Worm (Caenorhabditis elegans) whole organism, L4 larva: Measurements from ENCODE around the gene Y39A1A.21.

ENCODE experiments used
- F10B5.3 ChIP-seq: sonication (generic microtip); optimal IDR thresholded peaks from 2 replicates; lab custom pipeline; 2016; ENCODE audit warnings: mild to moderate bottlenecking, missing genetic modification characterization, missing compliant biosample characterization
- F37D6.2 ChIP-seq: sonication (generic microtip); optimal IDR thresholded peaks from 2 replicates; lab custom pipeline; 2016; ENCODE audit warnings: mild to moderate bottlenecking, missing genetic modification characterization, missing compliant biosample characterization
- R02D3.7 ChIP-seq: fragments of 150-350 bp; sonication (generic microtip); optimal IDR thresholded peaks from 3 replicates; lab custom pipeline; 2014; ENCODE audit warnings: missing biosample characterization, missing genetic modification characterization
- Y105C5A.15 ChIP-seq: fragments of 200-800 bp; sonication (Bioruptor generic); IDR thresholded peaks from 2 replicates; pipeline ENCODE4 v1.3.6; 2022; ENCODE audit warnings: missing genetic modification characterization, missing compliant biosample characterization
- Y48G9A.11 ChIP-seq: fragments of 200-800 bp; sonication (Bioruptor generic); IDR thresholded peaks from 2 replicates; pipeline ENCODE4 v1.3.6; 2022; ENCODE audit warnings: missing genetic modification reagents, missing genetic modification characterization, missing compliant biosample characterization
- Y75B8A.6 ChIP-seq: fragments of 200-800 bp; sonication (Bioruptor generic); IDR thresholded peaks from 2 replicates; pipeline ENCODE4 v1.3.6; 2022; ENCODE audit warnings: missing genetic modification reagents, missing genetic modification characterization, missing compliant biosample characterization
- ZK337.2 ChIP-seq: fragments of 200-800 bp; sonication (Bioruptor generic); IDR thresholded peaks from 2 replicates; pipeline ENCODE4 v1.3.6; 2022; ENCODE audit warnings: missing genetic modification reagents, missing genetic modification characterization, missing compliant biosample characterization
- aly-2 ChIP-seq: sonication (generic microtip); optimal IDR thresholded peaks from 2 replicates; lab custom pipeline; 2018; ENCODE audit warnings: missing biosample characterization, missing genetic modification characterization
- arid-1 ChIP-seq: fragments of 200-800 bp; sonication (Bioruptor generic); conservative IDR thresholded peaks from 2 replicates; pipeline ENCODE4 v1.3.6; 2022; ENCODE audit warnings: missing genetic modification reagents, missing genetic modification characterization, missing compliant biosample characterization
- attf-4 ChIP-seq: sonication (generic microtip); optimal IDR thresholded peaks from 3 replicates; lab custom pipeline; 2017; ENCODE audit warnings: missing biosample characterization, missing genetic modification characterization
- ceh-28 ChIP-seq: fragments of 150-350 bp; optimal IDR thresholded peaks from 2 replicates; lab custom pipeline; 2014; ENCODE audit warnings: missing biosample characterization, missing genetic modification reagents, missing genetic modification characterization
- ceh-32 ChIP-seq: sonication (generic microtip); optimal IDR thresholded peaks from 2 replicates; lab custom pipeline; 2016; ENCODE audit warnings: mild to moderate bottlenecking, missing genetic modification characterization, missing compliant biosample characterization; ENCODE audit not compliant: poor library complexity
- ceh-44 ChIP-seq: fragments of 200-800 bp; sonication (Bioruptor generic); IDR thresholded peaks from 2 replicates; pipeline ENCODE4 v1.3.6; 2022; ENCODE audit warnings: missing genetic modification reagents, missing genetic modification characterization, missing compliant biosample characterization
- ceh-82 ChIP-seq: sonication (generic microtip); optimal IDR thresholded peaks from 2 replicates; lab custom pipeline; 2017; ENCODE audit warnings: missing biosample characterization, missing genetic modification characterization
- ctbp-1 ChIP-seq: fragments of 200-800 bp; sonication (Bioruptor generic); IDR thresholded peaks from 2 replicates; pipeline ENCODE4 v1.3.6; 2022; ENCODE audit warnings: missing genetic modification reagents, missing genetic modification characterization, missing compliant biosample characterization
- daf-12 ChIP-seq: fragments of 150-350 bp; optimal IDR thresholded peaks from 2 replicates; lab custom pipeline; 2014; ENCODE audit warnings: missing biosample characterization, missing genetic modification reagents, missing genetic modification characterization
- daf-19 ChIP-seq: fragments of 200-800 bp; sonication (Bioruptor generic); conservative IDR thresholded peaks from 2 replicates; pipeline ENCODE4 v1.3.6; 2022; ENCODE audit warnings: missing genetic modification characterization, missing compliant biosample characterization
- dmd-8 ChIP-seq: fragments of 200-800 bp; sonication (Bioruptor generic); IDR thresholded peaks from 2 replicates; pipeline ENCODE4 v1.3.6; 2022; ENCODE audit warnings: missing genetic modification characterization, missing compliant biosample characterization
- dmd-9 ChIP-seq: fragments of 200-800 bp; sonication (Bioruptor generic); IDR thresholded peaks from 2 replicates; pipeline ENCODE4 v1.3.6; 2022; ENCODE audit warnings: missing genetic modification reagents, missing genetic modification characterization, missing compliant biosample characterization
- dve-1 ChIP-seq: sonication (generic microtip); optimal IDR thresholded peaks from 2 replicates; lab custom pipeline; 2017; ENCODE audit warnings: antibody characterized with exemption, mild to moderate bottlenecking, missing genetic modification characterization, missing compliant biosample characterization; ENCODE audit not compliant: insufficient read depth
- egl-27 ChIP-seq: sonication (generic microtip); optimal IDR thresholded peaks from 3 replicates; lab custom pipeline; 2017; ENCODE audit warnings: missing biosample characterization, missing genetic modification reagents, missing genetic modification characterization
- fkh-10 ChIP-seq: fragments of 150-350 bp; optimal IDR thresholded peaks from 2 replicates; lab custom pipeline; 2014; ENCODE audit warnings: missing biosample characterization, missing genetic modification reagents, missing genetic modification characterization
- fos-1 ChIP-seq: fragments of 150-350 bp; optimal IDR thresholded peaks from 2 replicates; lab custom pipeline; 2014; ENCODE audit warnings: missing biosample characterization, missing genetic modification characterization
- hlh-11 ChIP-seq: fragments of 200-800 bp; sonication (Bioruptor generic); optimal IDR thresholded peaks from 2 replicates; lab custom pipeline; 2018; ENCODE audit warnings: mild to moderate bottlenecking, missing genetic modification characterization, missing compliant biosample characterization
- hmg-1.1 ChIP-seq: fragments of 200-800 bp; sonication (Bioruptor generic); IDR thresholded peaks from 2 replicates; pipeline ENCODE4 v1.3.6; 2022; ENCODE audit warnings: missing genetic modification reagents, missing genetic modification characterization, missing compliant biosample characterization
- lim-7 ChIP-seq: fragments of 200-800 bp; sonication (Bioruptor generic); IDR thresholded peaks from 2 replicates; pipeline ENCODE4 v1.3.6; 2022; ENCODE audit warnings: missing genetic modification characterization, missing compliant biosample characterization
- lin-29 ChIP-seq: fragments of 200-800 bp; sonication (Bioruptor generic); IDR thresholded peaks from 2 replicates; pipeline ENCODE4 v1.3.6; 2022; ENCODE audit warnings: missing genetic modification reagents, missing genetic modification characterization, missing compliant biosample characterization
- lin-38 ChIP-seq: fragments of 200-800 bp; sonication (Bioruptor generic); IDR thresholded peaks from 2 replicates; pipeline ENCODE4 v1.3.6; 2022; ENCODE audit warnings: missing genetic modification reagents, missing genetic modification characterization, missing compliant biosample characterization
- lin-39 ChIP-seq: fragments of 150-350 bp; optimal IDR thresholded peaks from 2 replicates; lab custom pipeline; 2014; ENCODE audit warnings: missing biosample characterization, missing genetic modification reagents, missing genetic modification characterization
- lir-3 ChIP-seq: sonication (generic microtip); optimal IDR thresholded peaks from 2 replicates; lab custom pipeline; 2016; ENCODE audit warnings: mild to moderate bottlenecking, missing genetic modification characterization, missing compliant biosample characterization
- lsy-2 ChIP-seq, 2 experiments: fragments of 150-350 bp in 1 of 2; sonication (generic microtip) in 1 of 2; optimal IDR thresholded peaks; 2 replicates each; lab custom pipeline; 2014 to 2017; ENCODE audit warnings: missing biosample characterization in 2 of 2, missing genetic modification characterization in 2 of 2
- mdl-1 ChIP-seq, 2 experiments: fragments of 150-350 bp in 1 of 2; sonication (generic microtip) in 1 of 2; optimal IDR thresholded peaks; 2 replicates each; lab custom pipeline; 2014 to 2017; ENCODE audit warnings: missing biosample characterization in 2 of 2, missing genetic modification characterization in 2 of 2
- mep-1 ChIP-seq: fragments of 150-350 bp; sonication (generic microtip); optimal IDR thresholded peaks from 3 replicates; lab custom pipeline; 2014; ENCODE audit warnings: missing biosample characterization, missing genetic modification characterization
- mxl-2 ChIP-seq: fragments of 200-800 bp; sonication (Bioruptor generic); conservative IDR thresholded peaks from 2 replicates; pipeline ENCODE4 v1.3.6; 2022; ENCODE audit warnings: missing genetic modification reagents, missing genetic modification characterization, missing compliant biosample characterization
- mxl-3 ChIP-seq: fragments of 200-800 bp; sonication (Bioruptor generic); optimal IDR thresholded peaks from 2 replicates; lab custom pipeline; 2018; ENCODE audit warnings: mild to moderate bottlenecking, missing genetic modification characterization, missing compliant biosample characterization
- nhr-25 ChIP-seq: sonication (generic microtip); optimal IDR thresholded peaks from 2 replicates; lab custom pipeline; 2017; ENCODE audit warnings: missing genetic modification characterization, mild to moderate bottlenecking, missing compliant biosample characterization, antibody characterized with exemption, moderate library complexity, borderline replicate concordance; ENCODE audit not compliant: insufficient read depth
- nhr-42 ChIP-seq: fragments of 200-800 bp; sonication (Bioruptor generic); IDR thresholded peaks from 2 replicates; pipeline ENCODE4 v1.3.6; 2022; ENCODE audit warnings: missing genetic modification characterization, missing compliant biosample characterization
- nhr-6 ChIP-seq: fragments of 150-350 bp; optimal IDR thresholded peaks from 2 replicates; lab custom pipeline; 2014; ENCODE audit warnings: missing biosample characterization, missing genetic modification characterization
- nhr-77 ChIP-seq: fragments of 150-350 bp; optimal IDR thresholded peaks from 2 replicates; lab custom pipeline; 2014; ENCODE audit warnings: missing biosample characterization, missing genetic modification characterization
- pha-4 ChIP-seq, 2 experiments: fragments of 150-350 bp in 1 of 2; fragments of 200-800 bp in 1 of 2; sonication (Bioruptor generic) in 1 of 2; IDR thresholded peaks in 1 of 2; optimal IDR thresholded peaks in 1 of 2; 2 replicates each; pipeline versions ENCODE4 v1.3.6 to Lab custom; 2014 to 2022; ENCODE audit warnings: missing genetic modification characterization in 2 of 2, missing genetic modification reagents in 2 of 2, missing biosample characterization in 1 of 2, missing compliant biosample characterization in 1 of 2
- pqm-1 ChIP-seq: sonication (generic microtip); optimal IDR thresholded peaks from 2 replicates; lab custom pipeline; 2017; ENCODE audit warnings: missing biosample characterization, missing genetic modification characterization
- set-16 ChIP-seq: fragments of 200-800 bp; sonication (Bioruptor generic); IDR thresholded peaks from 2 replicates; pipeline ENCODE4 v1.3.6; 2022; ENCODE audit warnings: missing genetic modification reagents, missing genetic modification characterization, missing compliant biosample characterization
- snpc-1.2 ChIP-seq: fragments of 200-800 bp; sonication (Bioruptor generic); IDR thresholded peaks from 2 replicates; pipeline ENCODE4 v1.3.6; 2022; ENCODE audit warnings: missing genetic modification reagents, missing genetic modification characterization, missing compliant biosample characterization
- snpc-4 ChIP-seq: fragments of 150-350 bp; optimal IDR thresholded peaks from 2 replicates; lab custom pipeline; 2014; ENCODE audit warnings: missing biosample characterization, missing genetic modification characterization
- spr-1 ChIP-seq: sonication (generic microtip); optimal IDR thresholded peaks from 2 replicates; lab custom pipeline; 2016; ENCODE audit warnings: mild to moderate bottlenecking, missing genetic modification characterization, missing compliant biosample characterization
- tra-1 ChIP-seq: fragments of 200-800 bp; sonication (Bioruptor generic); IDR thresholded peaks from 2 replicates; pipeline ENCODE4 v1.3.6; 2022; ENCODE audit warnings: missing genetic modification reagents, missing genetic modification characterization, missing compliant biosample characterization
- unc-39 ChIP-seq: sonication (generic microtip); optimal IDR thresholded peaks from 2 replicates; lab custom pipeline; 2017; ENCODE audit warnings: missing biosample characterization, missing genetic modification characterization
- unc-62 ChIP-seq, 3 experiments: fragments of 150-350 bp in 1 of 3; sonication (generic microtip); optimal IDR thresholded peaks in 2 of 3; peaks in 1 of 3; 1 replicate in 1 of 3; 2 replicates in 2 of 3; lab custom pipeline; 2014 to 2017; ENCODE audit warnings: missing biosample characterization in 3 of 3, missing genetic modification characterization in 3 of 3, missing genetic modification reagents in 3 of 3, missing genotype in 1 of 3
- zip-11 ChIP-seq: fragments of 200-800 bp; sonication (Bioruptor generic); IDR thresholded peaks from 2 replicates; pipeline ENCODE4 v1.3.6; 2022; ENCODE audit warnings: missing genetic modification characterization, missing compliant biosample characterization
- zip-2 ChIP-seq: fragments of 150-350 bp; optimal IDR thresholded peaks from 2 replicates; lab custom pipeline; 2014; ENCODE audit warnings: missing biosample characterization, missing genetic modification characterization
- ztf-11 ChIP-seq: fragments of 150-350 bp; optimal IDR thresholded peaks from 2 replicates; lab custom pipeline; 2014; ENCODE audit warnings: missing biosample characterization, missing genetic modification characterization

Y39A1A.21 gene

DNA sequence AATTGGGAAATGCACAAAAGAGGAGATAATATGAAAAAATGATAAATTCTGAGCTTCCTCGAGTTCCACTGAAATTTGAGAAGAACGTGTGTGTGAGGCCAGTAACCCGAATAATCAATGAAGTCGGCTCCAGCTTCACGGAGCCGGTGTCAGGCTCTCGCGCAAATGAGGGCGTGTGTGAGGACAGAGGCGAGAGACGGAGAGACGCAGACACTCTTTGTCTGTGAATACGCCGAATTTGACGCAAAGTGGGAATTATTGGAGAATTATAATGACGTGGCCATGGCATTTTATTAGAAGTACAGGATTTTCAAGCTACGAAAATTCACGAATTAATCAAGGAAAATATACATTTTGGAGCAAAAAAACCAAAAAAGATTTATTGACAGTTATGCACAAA, 33.1 kb upstream of the Y39A1A.21 start (continued):
- TF ChIP-seq daf-12 (tag; lab: Kevin White, UChicago) (no peak), dve-1 (peak; percentile 60), pha-4 (GFP tag; IDR thresholded peaks at IDR 0.05; lab: Robert Waterston, UW) (no peak), pha-4 (tag; optimal IDR thresholded peaks at IDR 0.05; lab: Kevin White, UChicago) (no peak), ceh-82 (no peak), fos-1 (tag; lab: Kevin White, UChicago) (no peak), lin-38 (GFP tag; lab: Robert Waterston, UW) (peak; percentile 74), arid-1 (0 out of 2 replicates have a peak, but pooled peaks have one; percentile 22), ztf-11 (no peak), F37D6.2 (tag; lab: Kevin White, UChicago) (no peak), dmd-9 (GFP tag; lab: Robert Waterston, UW) (no peak), F10B5.3 (no peak), attf-4 (no peak), ceh-28 (tag; lab: Kevin White, UChicago) (no peak), Y75B8A.6 (GFP tag; lab: Robert Waterston, UW) (no peak), aly-2 (no peak), lin-29 (GFP tag; lab: Robert Waterston, UW) (no peak), mdl-1 (tag; optimal IDR thresholded peaks at IDR 0.05; lab: Kevin White, UChicago) (peak in 1 of 2 experiments; percentile 8), R02D3.7 (tag; lab: Kevin White, UChicago) (no peak), lir-3 (tag; lab: Kevin White, UChicago) (peak; percentile 11), Y48G9A.11 (no peak), hlh-11 (tag; lab: Kevin White, UChicago) (peak; percentile 71), ceh-32 (tag; lab: Kevin White, UChicago) (no peak), egl-27 (no peak), lim-7 (no peak), mep-1 (peak; percentile 58), zip-2 (tag; lab: Kevin White, UChicago) (no peak), set-16 (GFP tag; lab: Robert Waterston, UW) (no peak), lsy-2 (tag; optimal IDR thresholded peaks at IDR 0.05; lab: Kevin White, UChicago) (peak in 1 of 2 experiments; percentile 72), ctbp-1 (0 out of 2 replicates have a peak, but pooled peaks have one; percentile 12), unc-62 (GFP tag; optimal IDR thresholded peaks at IDR 0.05 in 1 of 2; lab: Kevin White, UChicago) (peak in 1 of 2 experiments; percentile 88), unc-62 (tag; optimal IDR thresholded peaks at IDR 0.05; lab: Kevin White, UChicago) (no peak), nhr-25 (tag; lab: Kevin White, UChicago) (no peak), ZK337.2 (GFP tag; lab: Robert Waterston, UW) (no peak), snpc-4 (tag; lab: Kevin White, UChicago) (no peak), nhr-77 (tag; lab: Kevin White, UChicago) (no peak), unc-39 (tag; lab: Kevin White, UChicago) (no peak), hmg-1.1 (0 out of 2 replicates have a peak, but pooled peaks have one; percentile 41), spr-1 (tag; lab: Kevin White, UChicago) (no peak), fkh-10 (GFP tag; lab: Kevin White, UChicago) (no peak), ceh-44 (GFP tag; lab: Robert Waterston, UW) (no peak), nhr-6 (tag; lab: Kevin White, UChicago) (peak; percentile 39), Y105C5A.15 (GFP tag; lab: Robert Waterston, UW) (no peak), mxl-3 (GFP tag; lab: Kevin White, UChicago) (peak; percentile 12), nhr-42 (GFP tag; lab: Robert Waterston, UW) (no peak), pqm-1 (tag; lab: Kevin White, UChicago) (peak; percentile 13), zip-11 (GFP tag; lab: Robert Waterston, UW) (no peak), daf-19 (GFP tag; lab: Robert Waterston, UW) (no peak), tra-1 (no peak), snpc-1.2 (no peak), dmd-8 (GFP tag; lab: Robert Waterston, UW) (no peak), lin-39 (tag; lab: Kevin White, UChicago) (no peak), mxl-2 (GFP tag; lab: Robert Waterston, UW) (no peak)
